Worm (Caenorhabditis elegans): ENCODE data around the gene drn-1.

ce11 chrII:5297718-5298117, 26.1 kb upstream of the drn-1 start:
- TF ChIP-seq C34F6.9 (tag; optimal IDR thresholded peaks at IDR 0.05) (no peak), lin-13 (GFP tag; optimal IDR thresholded peaks at IDR 0.05) (no peak), unc-62 (GFP tag; optimal IDR thresholded peaks at IDR 0.05) (no peak), aly-2 (tag; optimal IDR thresholded peaks at IDR 0.05) (no peak), nhr-11 (tag; optimal IDR thresholded peaks at IDR 0.05) (no peak), sma-9 (GFP tag; optimal IDR thresholded peaks at IDR 0.05) (no peak), sma-9 (tag; optimal IDR thresholded peaks at IDR 0.05) (no peak), snpc-4 (tag; optimal IDR thresholded peaks at IDR 0.05) (no peak), nhr-12 (tag; optimal IDR thresholded peaks at IDR 0.05) (no peak)
